Worm (Caenorhabditis elegans) whole organism, L2 larva: Measurements from ENCODE around the gene C34C12.7.
A peak's percentile ranks its signal among the peaks of the same experiment; 100 is the strongest.

ENCODE experiments used
- C34F6.9 ChIP-seq: fragments of 150-350 bp; optimal IDR thresholded peaks from 2 replicates; lab custom pipeline; 2014; ENCODE audit warnings: missing biosample characterization, missing genetic modification characterization
- F13H6.1 ChIP-seq: sonication (generic microtip); optimal IDR thresholded peaks from 2 replicates; lab custom pipeline; 2016; ENCODE audit warnings: missing genetic modification characterization, missing compliant biosample characterization
- R02D3.7 ChIP-seq: fragments of 150-350 bp; optimal IDR thresholded peaks from 2 replicates; lab custom pipeline; 2014; ENCODE audit warnings: missing biosample characterization, missing genetic modification characterization
- Y55F3AM.14 ChIP-seq: fragments of 200-800 bp; sonication (Bioruptor generic); optimal IDR thresholded peaks from 2 replicates; lab custom pipeline; 2018; ENCODE audit warnings: mild to moderate bottlenecking, missing genetic modification characterization, missing compliant biosample characterization
- ZK546.5 ChIP-seq: sonication (generic microtip); optimal IDR thresholded peaks from 2 replicates; lab custom pipeline; 2017; ENCODE audit warnings: missing biosample characterization, missing genetic modification characterization
- alr-1 ChIP-seq: fragments of 150-350 bp; optimal IDR thresholded peaks from 2 replicates; lab custom pipeline; 2014; ENCODE audit warnings: missing biosample characterization, missing genetic modification characterization
- aly-2 ChIP-seq: fragments of 150-350 bp; optimal IDR thresholded peaks from 2 replicates; lab custom pipeline; 2014; ENCODE audit warnings: missing biosample characterization, missing genetic modification characterization
- ama-1 ChIP-seq: fragments of 150-350 bp; optimal IDR thresholded peaks from 2 replicates; lab custom pipeline; 2018; ENCODE audit warnings: inconsistent platforms
- blmp-1 ChIP-seq: sonication (generic microtip); optimal IDR thresholded peaks from 2 replicates; lab custom pipeline; 2017; ENCODE audit warnings: missing genetic modification characterization, mild to moderate bottlenecking, missing compliant biosample characterization, antibody characterized with exemption, moderate library complexity; ENCODE audit not compliant: insufficient read depth
- ceh-16 ChIP-seq: fragments of 150-350 bp; optimal IDR thresholded peaks from 2 replicates; lab custom pipeline; 2014; ENCODE audit warnings: missing biosample characterization, missing genetic modification characterization
- ceh-82 ChIP-seq: fragments of 150-350 bp; optimal IDR thresholded peaks from 2 replicates; lab custom pipeline; 2014; ENCODE audit warnings: missing biosample characterization, missing genetic modification characterization
- crh-2 ChIP-seq: sonication (generic microtip); optimal IDR thresholded peaks from 2 replicates; lab custom pipeline; 2017; ENCODE audit warnings: missing biosample characterization, missing genetic modification characterization
- dmd-4 ChIP-seq: sonication (generic microtip); optimal IDR thresholded peaks from 2 replicates; lab custom pipeline; 2017; ENCODE audit warnings: missing biosample characterization, missing genetic modification characterization
- egl-27 ChIP-seq: sonication (generic microtip); optimal IDR thresholded peaks from 3 replicates; lab custom pipeline; 2017; ENCODE audit warnings: missing biosample characterization, missing genetic modification reagents, missing genetic modification characterization
- elt-1 ChIP-seq: fragments of 150-350 bp; optimal IDR thresholded peaks from 2 replicates; lab custom pipeline; 2014; ENCODE audit warnings: missing biosample characterization, missing genetic modification characterization
- elt-3 ChIP-seq: sonication (generic microtip); optimal IDR thresholded peaks from 2 replicates; lab custom pipeline; 2017; ENCODE audit warnings: missing biosample characterization, missing genetic modification characterization
- fos-1 ChIP-seq: fragments of 150-350 bp; optimal IDR thresholded peaks from 2 replicates; lab custom pipeline; 2014; ENCODE audit warnings: missing biosample characterization, missing genetic modification characterization
- gmeb-1 ChIP-seq: fragments of 150-350 bp; optimal IDR thresholded peaks from 2 replicates; lab custom pipeline; 2014; ENCODE audit warnings: missing biosample characterization, missing genetic modification characterization
- lin-11 ChIP-seq: fragments of 150-350 bp; sonication (generic microtip); optimal IDR thresholded peaks from 2 replicates; lab custom pipeline; 2014; ENCODE audit warnings: missing biosample characterization, missing genetic modification characterization, inconsistent platforms, mixed read lengths
- lin-13 ChIP-seq: fragments of 150-350 bp; optimal IDR thresholded peaks from 2 replicates; lab custom pipeline; 2014; ENCODE audit warnings: missing biosample characterization, missing genetic modification reagents, missing genetic modification characterization
- lin-39 ChIP-seq: fragments of 150-350 bp; optimal IDR thresholded peaks from 2 replicates; lab custom pipeline; 2014; ENCODE audit warnings: missing biosample characterization, missing genetic modification reagents, missing genetic modification characterization
- lsy-2 ChIP-seq, 2 experiments: fragments of 150-350 bp in 1 of 2; sonication (generic microtip) in 1 of 2; optimal IDR thresholded peaks; 2 replicates each; lab custom pipeline; 2014 to 2017; ENCODE audit warnings: missing biosample characterization in 2 of 2, missing genetic modification characterization in 2 of 2
- mab-5 ChIP-seq: fragments of 150-350 bp; optimal IDR thresholded peaks from 2 replicates; lab custom pipeline; 2014; ENCODE audit warnings: missing biosample characterization, missing genetic modification characterization
- mbf-1 ChIP-seq: sonication (generic microtip); optimal IDR thresholded peaks from 2 replicates; lab custom pipeline; 2017; ENCODE audit warnings: missing biosample characterization, missing genetic modification characterization
- mdl-1 ChIP-seq, 2 experiments: fragments of 150-350 bp in 1 of 2; sonication (generic microtip) in 1 of 2; optimal IDR thresholded peaks; 2 replicates each; lab custom pipeline; 2017; ENCODE audit warnings: missing biosample characterization in 2 of 2, missing genetic modification characterization in 2 of 2
- nhr-10 ChIP-seq: sonication (generic microtip); optimal IDR thresholded peaks from 2 replicates; lab custom pipeline; 2017; ENCODE audit warnings: missing biosample characterization, missing genetic modification characterization
- nhr-11 ChIP-seq: fragments of 150-350 bp; optimal IDR thresholded peaks from 2 replicates; lab custom pipeline; 2014; ENCODE audit warnings: missing biosample characterization, missing genetic modification characterization
- nhr-12 ChIP-seq: fragments of 150-350 bp; optimal IDR thresholded peaks from 2 replicates; lab custom pipeline; 2014; ENCODE audit warnings: missing biosample characterization, missing genetic modification characterization
- nhr-129 ChIP-seq: fragments of 150-350 bp; optimal IDR thresholded peaks from 2 replicates; lab custom pipeline; 2014; ENCODE audit warnings: missing biosample characterization, missing genetic modification characterization
- nhr-21 ChIP-seq: fragments of 150-350 bp; optimal IDR thresholded peaks from 2 replicates; lab custom pipeline; 2014; ENCODE audit warnings: missing biosample characterization, missing genetic modification characterization
- nhr-23 ChIP-seq: fragments of 150-350 bp; optimal IDR thresholded peaks from 2 replicates; lab custom pipeline; 2014; ENCODE audit warnings: missing biosample characterization, missing genetic modification reagents, missing genetic modification characterization
- nhr-237 ChIP-seq: fragments of 150-350 bp; optimal IDR thresholded peaks from 2 replicates; lab custom pipeline; 2014; ENCODE audit warnings: missing biosample characterization, missing genetic modification characterization
- nhr-25 ChIP-seq: fragments of 150-350 bp; sonication (generic microtip); optimal IDR thresholded peaks from 3 replicates; lab custom pipeline; 2014; ENCODE audit warnings: missing biosample characterization, missing genetic modification characterization
- nhr-6 ChIP-seq: fragments of 150-350 bp; optimal IDR thresholded peaks from 2 replicates; lab custom pipeline; 2014; ENCODE audit warnings: missing biosample characterization, missing genetic modification characterization
- nhr-77 ChIP-seq: fragments of 150-350 bp; optimal IDR thresholded peaks from 2 replicates; lab custom pipeline; 2014; ENCODE audit warnings: missing biosample characterization, missing genetic modification characterization
- peb-1 ChIP-seq: fragments of 150-350 bp; optimal IDR thresholded peaks from 2 replicates; lab custom pipeline; 2014; ENCODE audit warnings: missing biosample characterization, missing genetic modification characterization
- sem-4 ChIP-seq: fragments of 150-350 bp; optimal IDR thresholded peaks from 2 replicates; lab custom pipeline; 2014; ENCODE audit warnings: missing biosample characterization, missing genetic modification reagents, missing genetic modification characterization
- skn-1 ChIP-seq: sonication (generic microtip); optimal IDR thresholded peaks from 2 replicates; lab custom pipeline; 2017; ENCODE audit warnings: missing biosample characterization, missing genetic modification characterization
- sma-3 ChIP-seq: sonication (generic microtip); optimal IDR thresholded peaks from 2 replicates; lab custom pipeline; 2016; ENCODE audit warnings: missing genetic modification reagents, missing genetic modification characterization, missing compliant biosample characterization
- sma-9 ChIP-seq, 2 experiments: fragments of 150-350 bp in 1 of 2; sonication (generic microtip) in 1 of 2; optimal IDR thresholded peaks; 2 replicates each; lab custom pipeline; 2014 to 2016; ENCODE audit warnings: missing genetic modification characterization in 2 of 2, mild to moderate bottlenecking in 1 of 2, missing biosample characterization in 1 of 2, missing compliant biosample characterization in 1 of 2, missing genetic modification reagents in 1 of 2, moderate library complexity in 1 of 2
- snpc-4 ChIP-seq: fragments of 150-350 bp; optimal IDR thresholded peaks from 2 replicates; lab custom pipeline; 2014; ENCODE audit warnings: missing biosample characterization, missing genetic modification characterization
- unc-39 ChIP-seq: fragments of 150-350 bp; optimal IDR thresholded peaks from 2 replicates; lab custom pipeline; 2014; ENCODE audit warnings: missing biosample characterization, missing genetic modification characterization
- unc-55 ChIP-seq: fragments of 150-350 bp; sonication (generic microtip); optimal IDR thresholded peaks from 3 replicates; lab custom pipeline; 2014; ENCODE audit warnings: missing biosample characterization, missing genetic modification reagents, missing genetic modification characterization
- unc-62 ChIP-seq: fragments of 150-350 bp; optimal IDR thresholded peaks from 2 replicates; lab custom pipeline; 2014; ENCODE audit warnings: missing biosample characterization, missing genetic modification reagents, missing genetic modification characterization
- zag-1 ChIP-seq: fragments of 150-350 bp; optimal IDR thresholded peaks from 2 replicates; lab custom pipeline; 2014; ENCODE audit warnings: missing biosample characterization, missing genetic modification characterization
- ztf-1 ChIP-seq: fragments of 200-800 bp; sonication (Bioruptor generic); conservative IDR thresholded peaks from 2 replicates; pipeline ENCODE4 v1.3.6; 2022; ENCODE audit warnings: missing genetic modification characterization, missing compliant biosample characterization
- ztf-11 ChIP-seq: sonication (generic microtip); optimal IDR thresholded peaks from 2 replicates; lab custom pipeline; 2017; ENCODE audit warnings: missing biosample characterization, missing genetic modification characterization
- ztf-4 ChIP-seq: fragments of 150-350 bp; optimal IDR thresholded peaks from 2 replicates; lab custom pipeline; 2014; ENCODE audit warnings: missing biosample characterization, missing genetic modification characterization

The C34C12.7 gene

DNA sequence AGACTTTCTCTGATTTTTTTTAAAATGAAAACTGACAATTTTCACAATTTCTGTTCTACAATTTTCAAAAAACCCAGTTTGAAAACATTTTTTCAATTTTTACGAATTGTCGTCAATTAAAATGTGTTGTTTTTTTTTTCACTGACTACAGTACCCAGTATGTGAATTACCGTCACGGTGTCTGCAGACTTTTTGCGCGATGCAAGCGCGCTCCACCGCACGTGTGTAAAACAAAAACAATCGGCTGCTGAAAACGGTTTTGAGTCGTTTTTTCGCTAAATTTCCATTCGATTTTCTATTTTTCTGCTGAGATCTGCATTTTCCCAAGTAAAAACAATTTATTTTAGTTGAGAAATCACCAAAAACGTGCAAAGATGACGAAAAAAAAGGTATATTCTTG lies 31.9 kb downstream of the C34C12.7 start:
- no peak for TF ChIP-seq ztf-11 (tag; lab: Kevin White, UChicago)
- TF ChIP-seq peb-1 (tag; lab: Kevin White, UChicago), result no peak
- TF ChIP-seq sma-9 (GFP tag; optimal IDR thresholded peaks at IDR 0.05; lab: Kevin White, UChicago), result peak; percentile 97
- no peak for TF ChIP-seq sma-9 (tag; optimal IDR thresholded peaks at IDR 0.05; lab: Kevin White, UChicago)
- peak; percentile 99 for TF ChIP-seq lin-13
- peak; percentile 82 for TF ChIP-seq nhr-10 (tag; lab: Kevin White, UChicago)
- no peak for TF ChIP-seq lin-39 (tag; lab: Kevin White, UChicago)
- no peak for TF ChIP-seq elt-3
- TF ChIP-seq nhr-23 (tag; lab: Kevin White, UChicago), result no peak
- TF ChIP-seq nhr-77 (tag; lab: Kevin White, UChicago), result peak; percentile 91
- peak; percentile 96 for TF ChIP-seq Y55F3AM.14 (GFP tag; lab: Kevin White, UChicago)
- peak; percentile 88 for TF ChIP-seq ceh-16 (tag; lab: Kevin White, UChicago)
- TF ChIP-seq mdl-1 (tag; optimal IDR thresholded peaks at IDR 0.05; lab: Kevin White, UChicago), result peak; percentile 41 to 88
- peak; percentile 96 for TF ChIP-seq ztf-4 (tag; lab: Kevin White, UChicago)
- peak; percentile 83 for TF ChIP-seq ZK546.5 (tag; lab: Kevin White, UChicago)
- TF ChIP-seq nhr-6 (tag; lab: Kevin White, UChicago), result peak; percentile 96
- peak; percentile 99 for TF ChIP-seq nhr-21 (tag; lab: Kevin White, UChicago)
- TF ChIP-seq nhr-237 (tag; lab: Kevin White, UChicago), result peak; percentile 86
- peak; percentile 97 for TF ChIP-seq gmeb-1
- TF ChIP-seq fos-1, result peak; percentile 96
- TF ChIP-seq mab-5 (tag; lab: Kevin White, UChicago), result peak; percentile 93
- TF ChIP-seq ztf-1, result no peak
- TF ChIP-seq blmp-1 (tag; lab: Kevin White, UChicago), result peak; percentile 89
- TF ChIP-seq ceh-82, result peak; percentile 91
- peak; percentile 93 for TF ChIP-seq lin-11 (tag; lab: Kevin White, UChicago)
- peak; percentile 99 for TF ChIP-seq unc-55 (GFP tag; lab: Kevin White, UChicago)
- TF ChIP-seq snpc-4 (tag; lab: Kevin White, UChicago), result peak; percentile 90
- peak; percentile 84 for TF ChIP-seq R02D3.7 (tag; lab: Kevin White, UChicago)
- peak; percentile 93 for TF ChIP-seq zag-1 (tag; lab: Kevin White, UChicago)
- TF ChIP-seq F13H6.1 (tag; lab: Kevin White, UChicago), result peak; percentile 94
- no peak for TF ChIP-seq ama-1
- TF ChIP-seq unc-62 (GFP tag; lab: Kevin White, UChicago), result no peak
- TF ChIP-seq nhr-11 (tag; lab: Kevin White, UChicago), result no peak
- TF ChIP-seq sma-3, result peak; percentile 100
- peak; percentile 53 for TF ChIP-seq dmd-4
- peak; percentile 99 for TF ChIP-seq crh-2 (tag; lab: Kevin White, UChicago)
- TF ChIP-seq skn-1 (tag; lab: Kevin White, UChicago), result peak; percentile 71
- TF ChIP-seq elt-1, result no peak
- peak; percentile 96 for TF ChIP-seq egl-27 (tag; lab: Kevin White, UChicago)
- TF ChIP-seq nhr-12 (tag; lab: Kevin White, UChicago), result peak; percentile 59
- TF ChIP-seq mbf-1, result peak; percentile 56
- peak; percentile 99 to 100 for TF ChIP-seq lsy-2 (tag; optimal IDR thresholded peaks at IDR 0.05; lab: Kevin White, UChicago)
- TF ChIP-seq unc-39 (tag; lab: Kevin White, UChicago), result no peak
- no peak for TF ChIP-seq aly-2
- no peak for TF ChIP-seq alr-1 (tag; lab: Kevin White, UChicago)
- TF ChIP-seq sem-4 (tag; lab: Kevin White, UChicago), result peak; percentile 98
- peak; percentile 98 for TF ChIP-seq C34F6.9 (tag; lab: Kevin White, UChicago)
- TF ChIP-seq nhr-129, result peak; percentile 94
- peak; percentile 99 for TF ChIP-seq nhr-25 (tag; lab: Kevin White, UChicago)
